Worm (Caenorhabditis elegans): ENCODE data around the gene irld-55.

DNA sequence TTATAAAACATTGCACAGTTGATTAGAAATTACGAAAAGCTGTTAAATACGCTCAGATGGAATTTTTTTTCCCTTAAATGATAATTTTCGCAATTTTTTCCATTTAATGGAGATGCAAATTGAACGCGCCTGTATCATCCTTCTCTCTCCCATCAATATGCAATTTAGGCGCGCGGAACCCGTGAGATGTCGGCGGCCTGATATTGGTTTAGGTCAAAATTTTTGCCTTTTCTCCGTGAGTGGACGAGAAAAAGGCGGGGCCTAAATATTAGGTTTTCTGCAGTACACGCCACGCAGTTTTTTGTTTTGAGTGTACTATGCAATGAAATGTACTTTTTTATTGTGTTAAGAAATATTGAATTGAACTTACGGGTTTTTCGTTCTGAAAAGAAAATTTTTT is 30.1 kb upstream of the irld-55 start:
- TF ChIP-seq nhr-11 (tag; optimal IDR thresholded peaks at IDR 0.05) (no peak), hmg-11 (tag; optimal IDR thresholded peaks at IDR 0.05) (no peak), ZK546.5 (tag; optimal IDR thresholded peaks at IDR 0.05) (no peak), zag-1 (tag; optimal IDR thresholded peaks at IDR 0.05) (no peak), elt-3 (tag; optimal IDR thresholded peaks at IDR 0.05) (no peak), ceh-16 (tag; optimal IDR thresholded peaks at IDR 0.05) (no peak)
